Worm (Caenorhabditis elegans) whole organism, L4 larva: ENCODE data around the gene cdk-1.

Experiments used
- F10B5.3 ChIP-seq: sonication (generic microtip); optimal IDR thresholded peaks from 2 replicates; lab custom pipeline; 2016; ENCODE audit warnings: mild to moderate bottlenecking, missing genetic modification characterization, missing compliant biosample characterization
- F26F4.8 ChIP-seq: fragments of 200-800 bp; sonication (Bioruptor generic); conservative IDR thresholded peaks from 2 replicates; pipeline ENCODE4 v1.3.6; 2022; ENCODE audit warnings: missing genetic modification characterization, missing compliant biosample characterization
- F37D6.2 ChIP-seq: sonication (generic microtip); optimal IDR thresholded peaks from 2 replicates; lab custom pipeline; 2016; ENCODE audit warnings: mild to moderate bottlenecking, missing genetic modification characterization, missing compliant biosample characterization
- F44E2.7 ChIP-seq: fragments of 200-800 bp; sonication (Bioruptor generic); IDR thresholded peaks from 2 replicates; pipeline ENCODE4 v2.1.2; 2022; ENCODE audit warnings: missing genetic modification characterization, missing compliant biosample characterization
- F49E8.2 ChIP-seq: sonication (generic microtip); optimal IDR thresholded peaks from 2 replicates; lab custom pipeline; 2016; ENCODE audit warnings: missing compliant biosample characterization, mild to moderate bottlenecking, missing genetic modification characterization, borderline replicate concordance
- R02D3.7 ChIP-seq: fragments of 150-350 bp; sonication (generic microtip); optimal IDR thresholded peaks from 3 replicates; lab custom pipeline; 2014; ENCODE audit warnings: missing biosample characterization, missing genetic modification characterization
- ZK337.2 ChIP-seq: fragments of 200-800 bp; sonication (Bioruptor generic); IDR thresholded peaks from 2 replicates; pipeline ENCODE4 v1.3.6; 2022; ENCODE audit warnings: missing genetic modification reagents, missing genetic modification characterization, missing compliant biosample characterization
- ZK546.5 ChIP-seq, 2 experiments: sonication (generic microtip); optimal IDR thresholded peaks; 2 replicates each; lab custom pipeline; 2017; ENCODE audit warnings: missing biosample characterization in 2 of 2, missing genetic modification characterization in 2 of 2
- attf-4 ChIP-seq: sonication (generic microtip); optimal IDR thresholded peaks from 3 replicates; lab custom pipeline; 2017; ENCODE audit warnings: missing biosample characterization, missing genetic modification characterization
- ceh-28 ChIP-seq: fragments of 150-350 bp; optimal IDR thresholded peaks from 2 replicates; lab custom pipeline; 2014; ENCODE audit warnings: missing biosample characterization, missing genetic modification reagents, missing genetic modification characterization
- ces-1 ChIP-seq: fragments of 150-350 bp; sonication (generic microtip); optimal IDR thresholded peaks from 4 replicates; lab custom pipeline; 2014; ENCODE audit warnings: missing biosample characterization, missing genetic modification reagents, missing genetic modification characterization
- daf-12 ChIP-seq: fragments of 150-350 bp; optimal IDR thresholded peaks from 2 replicates; lab custom pipeline; 2014; ENCODE audit warnings: missing biosample characterization, missing genetic modification reagents, missing genetic modification characterization
- daf-16 ChIP-seq, 3 experiments: sonication (generic microtip); optimal IDR thresholded peaks; 2 replicates each; lab custom pipeline; 2016 to 2017; ENCODE audit warnings: missing genetic modification characterization in 3 of 3, missing genetic modification reagents in 3 of 3, mild to moderate bottlenecking in 2 of 3, missing compliant biosample characterization in 2 of 3, missing biosample characterization in 1 of 3, moderate library complexity in 1 of 3
- daf-8 ChIP-seq: fragments of 200-800 bp; sonication (Bioruptor generic); IDR thresholded peaks from 2 replicates; pipeline ENCODE4 v1.3.6; 2022; ENCODE audit warnings: missing genetic modification characterization, missing compliant biosample characterization
- dmd-6 ChIP-seq: fragments of 200-800 bp; sonication (Bioruptor generic); IDR thresholded peaks from 2 replicates; pipeline ENCODE4 v1.3.6; 2022; ENCODE audit warnings: missing genetic modification reagents, missing genetic modification characterization, missing compliant biosample characterization
- dmd-8 ChIP-seq: fragments of 200-800 bp; sonication (Bioruptor generic); IDR thresholded peaks from 2 replicates; pipeline ENCODE4 v1.3.6; 2022; ENCODE audit warnings: missing genetic modification characterization, missing compliant biosample characterization
- duxl-1 ChIP-seq: sonication (generic microtip); optimal IDR thresholded peaks from 2 replicates; lab custom pipeline; 2016; ENCODE audit warnings: mild to moderate bottlenecking, missing genetic modification characterization, moderate library complexity, missing compliant biosample characterization; ENCODE audit not compliant: poor library complexity
- fkh-10 ChIP-seq: fragments of 150-350 bp; optimal IDR thresholded peaks from 2 replicates; lab custom pipeline; 2014; ENCODE audit warnings: missing biosample characterization, missing genetic modification reagents, missing genetic modification characterization
- hif-1 ChIP-seq, 2 experiments: sonication (generic microtip); optimal IDR thresholded peaks; 2 replicates each; lab custom pipeline; 2016 to 2017; ENCODE audit warnings: missing compliant biosample characterization in 2 of 2, missing genetic modification characterization in 2 of 2, missing genetic modification reagents in 2 of 2, missing genotype in 2 of 2, mild to moderate bottlenecking in 1 of 2
- hlh-11 ChIP-seq: fragments of 200-800 bp; sonication (Bioruptor generic); optimal IDR thresholded peaks from 2 replicates; lab custom pipeline; 2018; ENCODE audit warnings: mild to moderate bottlenecking, missing genetic modification characterization, missing compliant biosample characterization
- jun-1 ChIP-seq: fragments of 150-350 bp; optimal IDR thresholded peaks from 2 replicates; lab custom pipeline; 2014; ENCODE audit warnings: missing biosample characterization, missing genetic modification reagents, missing genetic modification characterization
- lim-7 ChIP-seq: fragments of 200-800 bp; sonication (Bioruptor generic); IDR thresholded peaks from 2 replicates; pipeline ENCODE4 v1.3.6; 2022; ENCODE audit warnings: missing genetic modification characterization, missing compliant biosample characterization
- lin-1 ChIP-seq: fragments of 200-800 bp; sonication (Bioruptor generic); IDR thresholded peaks from 2 replicates; pipeline ENCODE4 v1.3.6; 2022; ENCODE audit warnings: missing genetic modification reagents, missing genetic modification characterization, missing compliant biosample characterization
- lin-15B ChIP-seq: fragments of 150-350 bp; sonication (generic microtip); optimal IDR thresholded peaks from 3 replicates; lab custom pipeline; 2014; ENCODE audit warnings: missing biosample characterization, missing genetic modification characterization
- lin-38 ChIP-seq: fragments of 200-800 bp; sonication (Bioruptor generic); IDR thresholded peaks from 2 replicates; pipeline ENCODE4 v1.3.6; 2022; ENCODE audit warnings: missing genetic modification reagents, missing genetic modification characterization, missing compliant biosample characterization
- lin-39 ChIP-seq: fragments of 150-350 bp; optimal IDR thresholded peaks from 2 replicates; lab custom pipeline; 2014; ENCODE audit warnings: missing biosample characterization, missing genetic modification reagents, missing genetic modification characterization
- lsy-2 ChIP-seq, 2 experiments: fragments of 150-350 bp in 1 of 2; sonication (generic microtip) in 1 of 2; optimal IDR thresholded peaks; 2 replicates each; lab custom pipeline; 2014 to 2017; ENCODE audit warnings: missing biosample characterization in 2 of 2, missing genetic modification characterization in 2 of 2
- madf-9 ChIP-seq: fragments of 200-800 bp; sonication (Bioruptor generic); conservative IDR thresholded peaks from 2 replicates; pipeline ENCODE4 v1.3.6; 2022; ENCODE audit warnings: missing genetic modification reagents, missing genetic modification characterization, missing compliant biosample characterization
- mdt-29 ChIP-seq: fragments of 200-800 bp; sonication (Bioruptor generic); IDR thresholded peaks from 2 replicates; pipeline ENCODE4 v1.3.6; 2022; ENCODE audit warnings: missing genetic modification reagents, missing genetic modification characterization, missing compliant biosample characterization
- mep-1 ChIP-seq: fragments of 150-350 bp; sonication (generic microtip); optimal IDR thresholded peaks from 3 replicates; lab custom pipeline; 2014; ENCODE audit warnings: missing biosample characterization, missing genetic modification characterization
- nhr-11 ChIP-seq: fragments of 150-350 bp; optimal IDR thresholded peaks from 2 replicates; lab custom pipeline; 2014; ENCODE audit warnings: missing biosample characterization, missing genetic modification characterization
- nhr-28 ChIP-seq: fragments of 150-350 bp; optimal IDR thresholded peaks from 2 replicates; lab custom pipeline; 2014; ENCODE audit warnings: missing biosample characterization, missing genetic modification characterization
- nhr-76 ChIP-seq: fragments of 150-350 bp; optimal IDR thresholded peaks from 2 replicates; lab custom pipeline; 2014; ENCODE audit warnings: missing biosample characterization, missing genetic modification characterization
- pha-4 ChIP-seq, 2 experiments: fragments of 150-350 bp in 1 of 2; fragments of 200-800 bp in 1 of 2; sonication (Bioruptor generic) in 1 of 2; IDR thresholded peaks in 1 of 2; optimal IDR thresholded peaks in 1 of 2; 2 replicates each; pipeline versions ENCODE4 v1.3.6 to Lab custom; 2014 to 2022; ENCODE audit warnings: missing genetic modification characterization in 2 of 2, missing genetic modification reagents in 2 of 2, missing biosample characterization in 1 of 2, missing compliant biosample characterization in 1 of 2
- pqm-1 ChIP-seq: sonication (generic microtip); optimal IDR thresholded peaks from 2 replicates; lab custom pipeline; 2017; ENCODE audit warnings: missing biosample characterization, missing genetic modification characterization
- rbr-2 ChIP-seq: sonication (generic microtip); optimal IDR thresholded peaks from 2 replicates; lab custom pipeline; 2016; ENCODE audit warnings: missing genotype, missing genetic modification characterization, missing compliant biosample characterization
- set-16 ChIP-seq: fragments of 200-800 bp; sonication (Bioruptor generic); IDR thresholded peaks from 2 replicates; pipeline ENCODE4 v1.3.6; 2022; ENCODE audit warnings: missing genetic modification reagents, missing genetic modification characterization, missing compliant biosample characterization
- snpc-1.2 ChIP-seq: fragments of 200-800 bp; sonication (Bioruptor generic); IDR thresholded peaks from 2 replicates; pipeline ENCODE4 v1.3.6; 2022; ENCODE audit warnings: missing genetic modification reagents, missing genetic modification characterization, missing compliant biosample characterization
- snpc-4 ChIP-seq: fragments of 150-350 bp; optimal IDR thresholded peaks from 2 replicates; lab custom pipeline; 2014; ENCODE audit warnings: missing biosample characterization, missing genetic modification characterization
- unc-62 ChIP-seq, 3 experiments: fragments of 150-350 bp in 1 of 3; sonication (generic microtip); optimal IDR thresholded peaks in 2 of 3; peaks in 1 of 3; 1 replicate in 1 of 3; 2 replicates in 2 of 3; lab custom pipeline; 2014 to 2017; ENCODE audit warnings: missing biosample characterization in 3 of 3, missing genetic modification characterization in 3 of 3, missing genetic modification reagents in 3 of 3, missing genotype in 1 of 3
- vab-7 ChIP-seq: fragments of 200-800 bp; sonication (Bioruptor generic); IDR thresholded peaks from 2 replicates; pipeline ENCODE4 v1.3.6; 2022; ENCODE audit warnings: missing genetic modification reagents, missing genetic modification characterization, missing compliant biosample characterization
- zag-1 ChIP-seq: fragments of 150-350 bp; optimal IDR thresholded peaks from 2 replicates; lab custom pipeline; 2014; ENCODE audit warnings: missing biosample characterization, missing genetic modification characterization
- zfp-2 ChIP-seq: sonication (generic microtip); optimal IDR thresholded peaks from 2 replicates; lab custom pipeline; 2016; ENCODE audit warnings: mild to moderate bottlenecking, missing genetic modification characterization, missing compliant biosample characterization
- zfp-3 ChIP-seq: fragments of 200-800 bp; sonication (Bioruptor generic); conservative IDR thresholded peaks from 2 replicates; pipeline ENCODE4 v1.3.6; 2022; ENCODE audit warnings: missing genetic modification reagents, missing genetic modification characterization, missing compliant biosample characterization
- zip-2 ChIP-seq: fragments of 150-350 bp; optimal IDR thresholded peaks from 2 replicates; lab custom pipeline; 2014; ENCODE audit warnings: missing biosample characterization, missing genetic modification characterization
- ztf-7 ChIP-seq: fragments of 150-350 bp; optimal IDR thresholded peaks from 2 replicates; lab custom pipeline; 2014; ENCODE audit warnings: missing biosample characterization, missing genetic modification characterization

The cdk-1 gene

ce11 chrIII:9743239-9743638 is 4.0 kb upstream of the cdk-1 start, which contains the start of gene T05G5.1:
Gene T05G5.1, minus strand, starts transcription at chrIII:9743339.
- TF ChIP-seq ces-1 (GFP tag; lab: Kevin White, UChicago) (no peak), dmd-8 (no peak), daf-16 (GFP tag; optimal IDR thresholded peaks at IDR 0.05; lab: Kevin White, UChicago) (no peak), daf-16 (tag; optimal IDR thresholded peaks at IDR 0.05; lab: Kevin White, UChicago) (no peak), zag-1 (no peak), jun-1 (tag; lab: Kevin White, UChicago) (no peak), attf-4 (tag; lab: Kevin White, UChicago) (no peak), zfp-2 (tag; lab: Kevin White, UChicago) (no peak), zip-2 (tag; lab: Kevin White, UChicago) (no peak), R02D3.7 (tag; lab: Kevin White, UChicago) (no peak), ZK337.2 (GFP tag; lab: Robert Waterston, UW) (no peak), ztf-7 (no peak), F37D6.2 (tag; lab: Kevin White, UChicago) (no peak), mep-1 (tag; lab: Kevin White, UChicago) (no peak), pqm-1 (no peak), F26F4.8 (GFP tag; lab: Robert Waterston, UW) (no peak), daf-12 (tag; lab: Kevin White, UChicago) (no peak), vab-7 (GFP tag; lab: Robert Waterston, UW) (no peak), F10B5.3 (tag; lab: Kevin White, UChicago) (no peak), mdt-29 (no peak)

ce11 chrIII:9744525-9744924 is 2.7 kb upstream of the cdk-1 start:
- TF ChIP-seq daf-16 (GFP tag; optimal IDR thresholded peaks at IDR 0.05; lab: Kevin White, UChicago) (peak in 1 of 2 experiments; percentile 21), daf-16 (tag; optimal IDR thresholded peaks at IDR 0.05; lab: Kevin White, UChicago) (no peak), unc-62 (GFP tag; optimal IDR thresholded peaks at IDR 0.05 in 1 of 2; lab: Kevin White, UChicago) (peak in 1 of 2 experiments; percentile 40), unc-62 (tag; optimal IDR thresholded peaks at IDR 0.05; lab: Kevin White, UChicago) (no peak), set-16 (GFP tag; lab: Robert Waterston, UW) (no peak), hlh-11 (tag; lab: Kevin White, UChicago) (peak; percentile 39)

ce11 chrIII:9745333-9745897 is 1.9 kb upstream of the cdk-1 start:
- TF ChIP-seq lin-39 (tag; lab: Kevin White, UChicago) (no peak), zfp-3 (GFP tag; lab: Robert Waterston, UW) (no peak), nhr-11 (no peak), F44E2.7 (GFP tag; lab: Robert Waterston, UW) (no peak), lin-1 (GFP tag; lab: Robert Waterston, UW) (peak; percentile 38; the same call in 1 of the 2 replicates), ZK337.2 (GFP tag; lab: Robert Waterston, UW) (no peak), ZK546.5 (tag; optimal IDR thresholded peaks at IDR 0.05; lab: Kevin White, UChicago) (no peak), dmd-6 (no peak), rbr-2 (tag; lab: Kevin White, UChicago) (no peak), pha-4 (GFP tag; IDR thresholded peaks at IDR 0.05; lab: Robert Waterston, UW) (no peak), pha-4 (tag; optimal IDR thresholded peaks at IDR 0.05; lab: Kevin White, UChicago) (no peak), F26F4.8 (GFP tag; lab: Robert Waterston, UW) (no peak), daf-8 (GFP tag; lab: Robert Waterston, UW) (no peak), nhr-76 (no peak), snpc-1.2 (GFP tag; lab: Robert Waterston, UW) (no peak), madf-9 (GFP tag; lab: Robert Waterston, UW) (no peak), F49E8.2 (peak; percentile 40), unc-62 (GFP tag; optimal IDR thresholded peaks at IDR 0.05 in 1 of 2; lab: Kevin White, UChicago) (peak in 1 of 2 experiments; percentile 65), unc-62 (tag; optimal IDR thresholded peaks at IDR 0.05; lab: Kevin White, UChicago) (no peak), lin-38 (GFP tag; lab: Robert Waterston, UW) (peak; percentile 49), F37D6.2 (tag; lab: Kevin White, UChicago) (no peak), nhr-28 (no peak), hif-1 (tag; optimal IDR thresholded peaks at IDR 0.05; lab: Kevin White, UChicago) (no peak), lim-7 (GFP tag; lab: Robert Waterston, UW) (no peak), fkh-10 (GFP tag; lab: Kevin White, UChicago) (no peak), snpc-4 (tag; lab: Kevin White, UChicago) (no peak), mdt-29 (no peak), lsy-2 (tag; optimal IDR thresholded peaks at IDR 0.05; lab: Kevin White, UChicago) (no peak), lin-15B (tag; lab: Kevin White, UChicago) (no peak), duxl-1 (tag; lab: Kevin White, UChicago) (no peak), ceh-28 (tag; lab: Kevin White, UChicago) (no peak)
